Worm (Caenorhabditis elegans): ENCODE measurements around the gene F42F12.3.

Gene F42F12.3

ce11 chrX:12317560-12317959 is 32.8 kb upstream of the F42F12.3 start:
- TF ChIP-seq ama-1 (optimal IDR thresholded peaks at IDR 0.05) (no peak), dmd-4 (tag; optimal IDR thresholded peaks at IDR 0.05) (no peak), nhr-6 (tag; optimal IDR thresholded peaks at IDR 0.05) (no peak), Y55F3AM.14 (GFP tag; optimal IDR thresholded peaks at IDR 0.05) (no peak), nhr-23 (tag; optimal IDR thresholded peaks at IDR 0.05) (no peak), egl-27 (tag; optimal IDR thresholded peaks at IDR 0.05) (no peak), crh-2 (tag; optimal IDR thresholded peaks at IDR 0.05) (no peak), nhr-11 (tag; optimal IDR thresholded peaks at IDR 0.05) (no peak), unc-62 (GFP tag; optimal IDR thresholded peaks at IDR 0.05) (no peak), unc-39 (tag; optimal IDR thresholded peaks at IDR 0.05) (no peak), ceh-82 (tag; optimal IDR thresholded peaks at IDR 0.05) (no peak), mdl-1 (tag; optimal IDR thresholded peaks at IDR 0.05) (no peak), blmp-1 (tag; optimal IDR thresholded peaks at IDR 0.05; ENCODE audit: insufficient read depth) (no peak), nhr-10 (tag; optimal IDR thresholded peaks at IDR 0.05) (no peak), gmeb-1 (tag; optimal IDR thresholded peaks at IDR 0.05) (no peak)

ce11 chrX:12320737-12321136 is 29.6 kb upstream of the F42F12.3 start, which contains the start of gene ceh-40:
ceh-40 (minus strand) TSS chrX:12320777.
- TF ChIP-seq lsy-2 (tag; optimal IDR thresholded peaks at IDR 0.05) (no peak), ztf-1 (GFP tag; conservative IDR thresholded peaks at IDR 0.05) (no peak), nhr-11 (tag; optimal IDR thresholded peaks at IDR 0.05) (no peak), ceh-82 (tag; optimal IDR thresholded peaks at IDR 0.05) (no peak)

ce11 chrX:12321357-12321756 is 29.0 kb upstream of the F42F12.3 start, which contains the start of gene F17A2.13:
F17A2.13 (plus strand) TSS chrX:12321657.
- TF ChIP-seq ztf-11 (tag; optimal IDR thresholded peaks at IDR 0.05) (no peak), elt-1 (tag; optimal IDR thresholded peaks at IDR 0.05) (no peak), lin-39 (tag; optimal IDR thresholded peaks at IDR 0.05) (no peak), peb-1 (tag; optimal IDR thresholded peaks at IDR 0.05) (no peak), sma-3 (GFP tag; optimal IDR thresholded peaks at IDR 0.05) (no peak), C34F6.9 (tag; optimal IDR thresholded peaks at IDR 0.05) (no peak), ZK546.5 (tag; optimal IDR thresholded peaks at IDR 0.05) (no peak), elt-3 (tag; optimal IDR thresholded peaks at IDR 0.05) (no peak), nhr-77 (tag; optimal IDR thresholded peaks at IDR 0.05) (no peak), crh-2 (tag; optimal IDR thresholded peaks at IDR 0.05) (no peak), mdl-1 (tag; optimal IDR thresholded peaks at IDR 0.05) (no peak), nhr-25 (tag; optimal IDR thresholded peaks at IDR 0.05) (no peak), snpc-4 (tag; optimal IDR thresholded peaks at IDR 0.05) (no peak), zag-1 (tag; optimal IDR thresholded peaks at IDR 0.05) (no peak), nhr-23 (tag; optimal IDR thresholded peaks at IDR 0.05) (no peak)

- TF ChIP-seq elt-3 (tag; optimal IDR thresholded peaks at IDR 0.05) (no peak), ama-1 (optimal IDR thresholded peaks at IDR 0.05) (no peak), ztf-4 (tag; optimal IDR thresholded peaks at IDR 0.05) (no peak), gmeb-1 (tag; optimal IDR thresholded peaks at IDR 0.05) (no peak), nhr-11 (tag; optimal IDR thresholded peaks at IDR 0.05) (no peak), dmd-4 (tag; optimal IDR thresholded peaks at IDR 0.05) (no peak), aly-2 (tag; optimal IDR thresholded peaks at IDR 0.05) (no peak), lsy-2 (tag; optimal IDR thresholded peaks at IDR 0.05) (no peak), nhr-237 (tag; optimal IDR thresholded peaks at IDR 0.05) (no peak), nhr-77 (tag; optimal IDR thresholded peaks at IDR 0.05) (no peak), nhr-23 (tag; optimal IDR thresholded peaks at IDR 0.05) (no peak), skn-1 (tag; optimal IDR thresholded peaks at IDR 0.05) (no peak)
These were observed 26.9 kb upstream of the F42F12.3 start, which contains the start of gene srd-40 for ce11 chrX:12323439-12323838. srd-40 (plus strand) TSS chrX:12323739.

ce11 chrX:12326424-12326823 is 24.0 kb upstream of the F42F12.3 start, which contains the start of gene srd-41:
srd-41 (plus strand) TSS chrX:12326724.
- TF ChIP-seq ceh-82 (tag; optimal IDR thresholded peaks at IDR 0.05) = no peak

ce11 chrX:12328676-12329075 is 21.7 kb upstream of the F42F12.3 start, which contains the start of gene srd-45:
srd-45 (plus strand) TSS chrX:12328976.
- TF ChIP-seq R02D3.7 (tag; optimal IDR thresholded peaks at IDR 0.05) (no peak), lin-39 (tag; optimal IDR thresholded peaks at IDR 0.05) (no peak), fos-1 (tag; optimal IDR thresholded peaks at IDR 0.05) (no peak), C34F6.9 (tag; optimal IDR thresholded peaks at IDR 0.05) (no peak), nhr-21 (tag; optimal IDR thresholded peaks at IDR 0.05) (no peak), nhr-6 (tag; optimal IDR thresholded peaks at IDR 0.05) (no peak), sma-9 (GFP tag; optimal IDR thresholded peaks at IDR 0.05) (no peak), sma-9 (tag; optimal IDR thresholded peaks at IDR 0.05) (no peak), ZK546.5 (tag; optimal IDR thresholded peaks at IDR 0.05) (no peak)

Data from whole organism, L2 larva.